Worm (Caenorhabditis elegans) whole organism, young adult: ENCODE data around the gene dct-15.

Source experiments
- B0336.3 ChIP-seq: fragments of 200-800 bp; sonication (Bioruptor generic); IDR thresholded peaks from 2 replicates; pipeline ENCODE4 v1.3.6; 2022; ENCODE audit warnings: missing genetic modification characterization, missing compliant biosample characterization
- F23B12.7 ChIP-seq: sonication (generic microtip); optimal IDR thresholded peaks from 2 replicates; lab custom pipeline; 2017; ENCODE audit warnings: missing genetic modification characterization, mild to moderate bottlenecking, missing compliant biosample characterization, antibody characterized with exemption, moderate library complexity; ENCODE audit not compliant: insufficient read depth
- attf-3 ChIP-seq: fragments of 200-800 bp; sonication (Bioruptor generic); conservative IDR thresholded peaks from 2 replicates; pipeline ENCODE4 v1.3.6; 2022; ENCODE audit warnings: missing genetic modification reagents, missing genetic modification characterization, missing compliant biosample characterization
- ceh-40 ChIP-seq: fragments of 200-800 bp; sonication (Bioruptor generic); IDR thresholded peaks from 2 replicates; pipeline ENCODE4 v1.3.6; 2022; ENCODE audit warnings: missing genetic modification characterization, missing compliant biosample characterization
- ekl-4 ChIP-seq: fragments of 200-800 bp; sonication (Bioruptor generic); IDR thresholded peaks from 2 replicates; pipeline ENCODE4 v1.3.6; 2022; ENCODE audit warnings: missing genetic modification reagents, missing genetic modification characterization, missing compliant biosample characterization
- him-1 ChIP-seq: sonication (generic microtip); optimal IDR thresholded peaks from 2 replicates; lab custom pipeline; 2016; ENCODE audit warnings: missing genotype, missing genetic modification reagents, missing genetic modification characterization, missing compliant biosample characterization
- hlh-26 ChIP-seq: fragments of 200-800 bp; sonication (Bioruptor generic); conservative IDR thresholded peaks from 2 replicates; pipeline ENCODE4 v1.3.6; 2022; ENCODE audit warnings: missing genetic modification reagents, missing genetic modification characterization, missing compliant biosample characterization
- mxl-1 ChIP-seq: sonication (generic microtip); optimal IDR thresholded peaks from 2 replicates; lab custom pipeline; 2016; ENCODE audit warnings: missing genetic modification characterization, missing compliant biosample characterization
- nfya-1 ChIP-seq: sonication (generic microtip); optimal IDR thresholded peaks from 2 replicates; lab custom pipeline; 2017; ENCODE audit warnings: antibody characterized with exemption, missing compliant biosample characterization, missing genetic modification characterization, borderline replicate concordance; ENCODE audit not compliant: insufficient read depth
- pha-4 ChIP-seq: fragments of 150-350 bp; sonication (generic microtip); optimal IDR thresholded peaks from 2 replicates; lab custom pipeline; 2014; ENCODE audit warnings: missing biosample characterization, missing genetic modification reagents, missing genetic modification characterization
- snpc-4 ChIP-seq, 5 experiments: fragments of 150-350 bp in 1 of 5; sonication (generic microtip) in 4 of 5; optimal IDR thresholded peaks; 2 replicates each; lab custom pipeline; 2014 to 2018; ENCODE audit warnings: missing genetic modification characterization in 5 of 5, missing biosample characterization in 3 of 5, antibody characterized with exemption in 2 of 5, mild to moderate bottlenecking in 2 of 5, missing compliant biosample characterization in 2 of 5, missing genotype in 2 of 5, moderate library complexity in 2 of 5, missing genetic modification reagents in 1 of 5
- tlf-1 ChIP-seq: fragments of 200-800 bp; sonication (Bioruptor generic); optimal IDR thresholded peaks from 2 replicates; lab custom pipeline; 2018; ENCODE audit warnings: mild to moderate bottlenecking, missing genetic modification characterization, missing compliant biosample characterization
- unc-62 ChIP-seq: fragments of 150-350 bp; optimal IDR thresholded peaks from 2 replicates; lab custom pipeline; 2014; ENCODE audit warnings: missing biosample characterization, missing genetic modification reagents, missing genetic modification characterization
- ztf-28 ChIP-seq: fragments of 200-800 bp; sonication (Bioruptor generic); IDR thresholded peaks from 2 replicates; pipeline ENCODE4 v1.3.6; 2022; ENCODE audit warnings: missing genetic modification reagents, missing genetic modification characterization, missing compliant biosample characterization

ce11 chrIV:9843760-9844159 is 33.2 kb upstream of the dct-15 start, which contains the start of gene nspd-2:
- TF ChIP-seq mxl-1 (no peak), unc-62 (no peak), F23B12.7 (no peak), pha-4 (tag; lab: Kevin White, UChicago) (no peak), snpc-4 (GFP tag; optimal IDR thresholded peaks at IDR 0.05; lab: Kevin White, UChicago) (no peak), snpc-4 (tag; optimal IDR thresholded peaks at IDR 0.05; lab: Kevin White, UChicago) (no peak), hlh-26 (GFP tag; lab: Robert Waterston, UW) (no peak), B0336.3 (GFP tag; lab: Robert Waterston, UW) (no peak), attf-3 (no peak), nfya-1 (tag; lab: Kevin White, UChicago) (no peak), him-1 (tag; lab: Kevin White, UChicago) (no peak), tlf-1 (no peak), ekl-4 (no peak), ceh-40 (GFP tag; lab: Robert Waterston, UW) (no peak), ztf-28 (GFP tag; lab: Robert Waterston, UW) (no peak)
